Worm (Caenorhabditis elegans) whole organism, midembryonic: Measurements from ENCODE around the gene C29A12.22.

Experiments
- T22C8.4 ChIP-seq: fragments of 200-800 bp; sonication (Bioruptor generic); IDR thresholded peaks from 2 replicates; pipeline ENCODE4 v1.3.6; 2022; ENCODE audit warnings: missing genetic modification characterization, missing compliant biosample characterization
- cog-1 ChIP-seq: sonication (generic microtip); optimal IDR thresholded peaks from 2 replicates; lab custom pipeline; 2016; ENCODE audit warnings: missing genetic modification characterization, missing compliant biosample characterization
- med-1 ChIP-seq: sonication (generic microtip); optimal IDR thresholded peaks from 2 replicates; lab custom pipeline; 2017; ENCODE audit warnings: missing genetic modification characterization, mild to moderate bottlenecking, missing compliant biosample characterization, antibody characterized with exemption, missing genetic modification reagents; ENCODE audit not compliant: insufficient read depth
- ref-1 ChIP-seq: fragments of 200-800 bp; sonication (Bioruptor generic); conservative IDR thresholded peaks from 2 replicates; pipeline ENCODE4 v1.3.6; 2022; ENCODE audit warnings: missing genetic modification reagents, missing genetic modification characterization, missing compliant biosample characterization
- tab-1 ChIP-seq: fragments of 200-800 bp; sonication (Bioruptor generic); IDR thresholded peaks from 2 replicates; pipeline ENCODE4 v1.3.6; 2022; ENCODE audit warnings: missing genetic modification characterization, missing compliant biosample characterization
- ztf-23 ChIP-seq: fragments of 200-800 bp; sonication (Bioruptor generic); IDR thresholded peaks from 2 replicates; pipeline ENCODE4 v1.3.6; 2022; ENCODE audit warnings: missing genetic modification reagents, missing genetic modification characterization, missing compliant biosample characterization

DNA sequence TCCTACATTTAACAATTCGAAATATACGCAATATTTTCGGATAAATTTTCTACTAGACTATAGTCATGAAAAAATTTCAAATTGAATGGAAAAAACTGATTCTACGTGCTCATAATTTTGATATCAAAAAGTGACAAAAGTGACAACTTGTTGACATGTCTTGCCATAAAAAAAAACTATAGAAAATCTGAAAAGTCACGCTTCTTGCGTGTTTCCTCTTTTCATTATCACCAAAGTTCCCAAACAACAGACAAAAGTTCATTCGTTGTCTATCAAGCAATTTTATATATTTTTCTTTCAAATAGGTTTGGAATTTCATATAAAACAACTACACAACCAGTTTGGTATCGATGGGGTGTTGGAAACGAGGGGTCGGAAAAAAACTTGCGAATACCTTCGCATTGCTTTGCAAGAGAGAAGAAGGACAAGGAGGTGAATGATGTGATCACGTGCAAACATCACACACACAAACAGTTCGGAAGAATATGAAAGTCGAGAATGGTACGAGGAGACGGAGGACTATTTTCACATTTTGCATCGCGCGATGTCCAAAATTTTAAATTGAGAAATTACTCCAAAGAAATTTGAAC lies 47.3 kb downstream of the C29A12.22 start:
- TF ChIP-seq T22C8.4 (GFP tag; lab: Robert Waterston, UW) (no peak), tab-1 (GFP tag; lab: Robert Waterston, UW) (no peak), ref-1 (GFP tag; lab: Robert Waterston, UW) (no peak), med-1 (GFP tag; lab: Kevin White, UChicago) (no peak), cog-1 (no peak), ztf-23 (GFP tag; lab: Robert Waterston, UW) (no peak)
